Worm (Caenorhabditis elegans): Measurements from ENCODE around the gene clp-10.

- TF ChIP-seq ama-1 (optimal IDR thresholded peaks at IDR 0.05) (no peak), tra-4 (tag; optimal IDR thresholded peaks at IDR 0.05) (no peak), hmbx-1 (tag; optimal IDR thresholded peaks at IDR 0.05) (no peak), flt-1 (GFP tag; IDR thresholded peaks at IDR 0.05) (no peak), scrt-1 (GFP tag; IDR thresholded peaks at IDR 0.05) (no peak), pes-1 (GFP tag; IDR thresholded peaks at IDR 0.05) (no peak), tbx-37 (GFP tag; conservative IDR thresholded peaks at IDR 0.05) (no peak)
Observed at ce11 chrIII:16797-17196, 21.2 kb downstream of the clp-10 start.

All from whole organism, early embryonic.